Fruit fly (Drosophila melanogaster): ENCODE results near the gene btl.

dm6 chr3L:14101421-14102130 is 26.0 kb downstream of the btl start:
- TF ChIP-seq CG34367 (tag; optimal IDR thresholded peaks at IDR 0.05), result no peak
- no peak for TF ChIP-seq CG13204 (GFP tag; optimal IDR thresholded peaks at IDR 0.05)
- no peak for TF ChIP-seq D1 (tag; optimal IDR thresholded peaks at IDR 0.05)
- no peak for TF ChIP-seq CG32121 (GFP tag; IDR thresholded peaks at IDR 0.05)
- TF ChIP-seq Pif1A (GFP tag; optimal IDR thresholded peaks at IDR 0.05), result no peak
- no peak for TF ChIP-seq CG15710 (tag; optimal IDR thresholded peaks at IDR 0.05)
- TF ChIP-seq Snoo (tag; optimal IDR thresholded peaks at IDR 0.05), result no peak
- TF ChIP-seq CG10348 (GFP tag; IDR thresholded peaks at IDR 0.05), result no peak
- no peak for TF ChIP-seq CG8159 (tag; optimal IDR thresholded peaks at IDR 0.05)
- no peak for TF ChIP-seq CG12605 (GFP tag; IDR thresholded peaks at IDR 0.05)
- TF ChIP-seq gl (tag; optimal IDR thresholded peaks at IDR 0.05), result no peak

Data from whole organism, pupa.